Fruit fly (Drosophila melanogaster) whole organism, embryonic: ENCODE measurements around the gene org-1.

Experiments used
- Asciz ChIP-seq: fragments of 200-800 bp; sonication (Bioruptor generic); optimal IDR thresholded peaks from 2 replicates; lab custom pipeline; 2017; ENCODE audit warnings: missing biosample characterization, mild to moderate bottlenecking, missing genetic modification characterization, missing genetic modification reagents
- Bdp1 ChIP-seq: fragments of 200-800 bp; sonication (Bioruptor generic); optimal IDR thresholded peaks from 3 replicates; lab custom pipeline; 2016; ENCODE audit warnings: missing biosample characterization, missing genetic modification characterization
- CG10959 ChIP-seq: fragments of 200-800 bp; sonication (Bioruptor generic); IDR thresholded peaks from 2 replicates; pipeline ENCODE4 v1.3.6; 2022; ENCODE audit warnings: missing biosample characterization, missing genetic modification characterization
- CG13894 ChIP-seq: fragments of 200-800 bp; sonication (Bioruptor generic); optimal IDR thresholded peaks from 3 replicates; lab custom pipeline; 2018; ENCODE audit warnings: missing biosample characterization, mild to moderate bottlenecking, missing genetic modification characterization, moderate library complexity
- CG15696 ChIP-seq: fragments of 200-800 bp; sonication (Bioruptor generic); optimal IDR thresholded peaks from 2 replicates; lab custom pipeline; 2019; ENCODE audit warnings: missing biosample characterization, mild to moderate bottlenecking, missing genetic modification characterization, moderate library complexity
- CG2889 ChIP-seq: fragments of 200-800 bp; sonication (Bioruptor generic); IDR thresholded peaks from 3 replicates; pipeline ENCODE4 v1.3.6; 2022; ENCODE audit warnings: missing biosample characterization, missing genetic modification characterization
- CG30403 ChIP-seq: fragments of 200-800 bp; sonication (Bioruptor generic); optimal IDR thresholded peaks from 3 replicates; lab custom pipeline; 2016; ENCODE audit warnings: missing biosample characterization, missing genetic modification characterization
- CG34224 ChIP-seq: fragments of 200-800 bp; sonication (Bioruptor generic); IDR thresholded peaks from 3 replicates; pipeline ENCODE4 v1.3.6; 2022; ENCODE audit warnings: missing biosample characterization, missing genetic modification characterization; ENCODE audit not compliant: partially characterized antibody
- CG4404 ChIP-seq: fragments of 200-800 bp; sonication (Bioruptor generic); IDR thresholded peaks from 2 replicates; pipeline ENCODE4 v1.3.6; 2022; ENCODE audit warnings: missing biosample characterization, missing genetic modification characterization
- CG4617 ChIP-seq: fragments of 200-800 bp; sonication (Bioruptor generic); optimal IDR thresholded peaks from 3 replicates; lab custom pipeline; 2016; ENCODE audit warnings: missing biosample characterization, missing genetic modification characterization, borderline replicate concordance
- CG6654 ChIP-seq: fragments of 200-800 bp; sonication (Bioruptor generic); optimal IDR thresholded peaks from 2 replicates; lab custom pipeline; 2017; ENCODE audit warnings: missing biosample characterization, mild to moderate bottlenecking, missing genetic modification characterization
- CG6689 ChIP-seq: fragments of 200-800 bp; sonication (Bioruptor generic); IDR thresholded peaks from 2 replicates; pipeline ENCODE4 v1.3.6; 2022; ENCODE audit warnings: missing biosample characterization, missing genetic modification characterization
- CG6813 ChIP-seq: fragments of 200-800 bp; sonication (Bioruptor generic); optimal IDR thresholded peaks from 2 replicates; lab custom pipeline; 2017; ENCODE audit warnings: missing biosample characterization, missing genetic modification characterization, mild to moderate bottlenecking, moderate library complexity, missing genetic modification reagents
- CG8478 ChIP-seq: fragments of >200 bp; optimal IDR thresholded peaks from 2 replicates; lab custom pipeline; 2018
- Dfd ChIP-seq, 2 experiments: fragments of >200 bp; optimal IDR thresholded peaks; 2 replicates each; lab custom pipeline; 2017; ENCODE audit warnings: missing biosample characterization in 2 of 2, missing genetic modification characterization in 2 of 2
- Ets97D ChIP-seq: fragments of 200-800 bp; sonication (Bioruptor generic); optimal IDR thresholded peaks from 3 replicates; lab custom pipeline; 2016; ENCODE audit warnings: missing biosample characterization, missing genetic modification characterization
- Fer1 ChIP-seq: fragments of 200-800 bp; sonication (Bioruptor generic); optimal IDR thresholded peaks from 2 replicates; lab custom pipeline; 2017; ENCODE audit warnings: missing biosample characterization, mild to moderate bottlenecking, missing genetic modification characterization
- Gug ChIP-seq: fragments of 200-800 bp; sonication (Bioruptor generic); IDR thresholded peaks from 4 replicates; pipeline ENCODE4 v1.3.6; 2022; ENCODE audit warnings: missing biosample characterization, missing genetic modification characterization
- HLH4C ChIP-seq: fragments of 200-800 bp; sonication (Bioruptor generic); IDR thresholded peaks from 3 replicates; pipeline ENCODE4 v1.3.6; 2022; ENCODE audit warnings: missing biosample characterization, missing genetic modification characterization; ENCODE audit not compliant: partially characterized antibody
- Nf-YA ChIP-seq: fragments of 200-800 bp; sonication (Bioruptor generic); IDR thresholded peaks from 2 replicates; pipeline ENCODE4 v1.3.6; 2022; ENCODE audit warnings: missing biosample characterization, missing genetic modification characterization
- Opbp ChIP-seq: fragments of 200-800 bp; sonication (Bioruptor generic); IDR thresholded peaks from 3 replicates; pipeline ENCODE4 v1.3.6; 2022; ENCODE audit warnings: missing biosample characterization, missing genetic modification characterization; ENCODE audit not compliant: partially characterized antibody
- Rx ChIP-seq: fragments of 200-800 bp; sonication (Bioruptor generic); IDR thresholded peaks from 2 replicates; pipeline ENCODE4 v1.3.6; 2022; ENCODE audit warnings: missing biosample characterization, missing genetic modification characterization
- Sry-β ChIP-seq: fragments of 200-800 bp; sonication (Bioruptor generic); optimal IDR thresholded peaks from 2 replicates; lab custom pipeline; 2018; ENCODE audit warnings: missing biosample characterization, mild to moderate bottlenecking, missing genetic modification characterization, moderate library complexity
- Sry-δ ChIP-seq: fragments of 200-800 bp; sonication (Bioruptor generic); optimal IDR thresholded peaks from 2 replicates; lab custom pipeline; 2016; ENCODE audit warnings: missing biosample characterization, missing genetic modification characterization
- ash1 ChIP-seq: fragments of 200-800 bp; sonication (Bioruptor generic); optimal IDR thresholded peaks from 2 replicates; lab custom pipeline; 2018; ENCODE audit warnings: missing biosample characterization, mild to moderate bottlenecking, missing genetic modification characterization
- ato ChIP-seq: fragments of 200-800 bp; sonication (Bioruptor generic); IDR thresholded peaks from 2 replicates; pipeline ENCODE4 v1.3.6; 2022; ENCODE audit warnings: missing biosample characterization, missing genetic modification characterization; ENCODE audit not compliant: partially characterized antibody
- cad ChIP-seq: fragments of >200 bp; optimal IDR thresholded peaks from 2 replicates; lab custom pipeline; 2017; ENCODE audit warnings: missing biosample characterization, missing genetic modification characterization
- chinmo ChIP-seq: fragments of 200-800 bp; sonication (Bioruptor generic); IDR thresholded peaks from 4 replicates; pipeline ENCODE4 v1.3.6; 2022; ENCODE audit warnings: missing biosample characterization, missing genetic modification characterization; ENCODE audit not compliant: partially characterized antibody
- eve ChIP-seq, 2 experiments: fragments of >200 bp; optimal IDR thresholded peaks; 2 replicates each; lab custom pipeline; 2017; ENCODE audit warnings: missing biosample characterization in 2 of 2, missing genetic modification characterization in 2 of 2
- fd64A ChIP-seq: fragments of 200-800 bp; sonication (Bioruptor generic); optimal IDR thresholded peaks from 3 replicates; lab custom pipeline; 2018; ENCODE audit warnings: missing biosample characterization, mild to moderate bottlenecking, missing genetic modification characterization
- ham ChIP-seq: fragments of 200-800 bp; sonication (Bioruptor generic); IDR thresholded peaks from 2 replicates; pipeline ENCODE4 v1.3.6; 2022; ENCODE audit warnings: missing biosample characterization, missing genetic modification characterization
- hbn ChIP-seq: fragments of 200-800 bp; sonication (Bioruptor generic); IDR thresholded peaks from 2 replicates; pipeline ENCODE4 v1.3.6; 2022; ENCODE audit warnings: missing biosample characterization, missing genetic modification characterization; ENCODE audit not compliant: partially characterized antibody
- lab ChIP-seq: fragments of 200-800 bp; sonication (Bioruptor generic); optimal IDR thresholded peaks from 3 replicates; lab custom pipeline; 2017; ENCODE audit warnings: missing biosample characterization, missing genetic modification characterization, mild to moderate bottlenecking, moderate library complexity, missing genetic modification reagents
- lbe ChIP-seq: fragments of 200-800 bp; sonication (Bioruptor generic); optimal IDR thresholded peaks from 2 replicates; lab custom pipeline; 2016; ENCODE audit warnings: missing biosample characterization, mild to moderate bottlenecking, missing genetic modification characterization
- mirr ChIP-seq: fragments of 200-800 bp; sonication (Bioruptor generic); optimal IDR thresholded peaks from 3 replicates; lab custom pipeline; 2018; ENCODE audit warnings: missing biosample characterization, mild to moderate bottlenecking, missing genetic modification characterization
- otp ChIP-seq: fragments of 200-800 bp; sonication (Bioruptor generic); IDR thresholded peaks from 3 replicates; pipeline ENCODE4, ENCODE4 v1.3.6; 2022; ENCODE audit warnings: missing biosample characterization, missing genetic modification characterization
- p53 ChIP-seq: fragments of 200-800 bp; sonication (Bioruptor generic); optimal IDR thresholded peaks from 2 replicates; lab custom pipeline; 2016; ENCODE audit warnings: missing biosample characterization, missing genetic modification characterization
- sens ChIP-seq: fragments of 200-800 bp; sonication (Bioruptor generic); peaks from one replicate; lab custom pipeline; 2016; ENCODE audit warnings: missing biosample characterization, missing genetic modification characterization
- sim ChIP-seq: fragments of 200-800 bp; sonication (Bioruptor generic); IDR thresholded peaks from 2 replicates; pipeline ENCODE4 v1.3.6; 2022; ENCODE audit warnings: missing biosample characterization, missing genetic modification characterization
- zen2 ChIP-seq: fragments of 200-800 bp; sonication (Bioruptor generic); IDR thresholded peaks from 3 replicates; pipeline ENCODE4 v1.3.6; 2022; ENCODE audit warnings: missing biosample characterization, missing genetic modification characterization; ENCODE audit not compliant: partially characterized antibody

org-1 gene

dm6 chrX:8452163-8452562, 2.7 kb downstream of the org-1 start (continued):
- TF ChIP-seq chinmo (GFP tag; lab: Robert Waterston, UW) (peak; percentile 100), CG4404 (GFP tag; lab: Robert Waterston, UW) (no peak), Rx (GFP tag; lab: Robert Waterston, UW) (no peak), hbn (GFP tag; lab: Robert Waterston, UW) (peak; percentile 92), CG10959 (no peak), eve (GFP tag; optimal IDR thresholded peaks at IDR 0.05; lab: Kevin White, UChicago) (no peak), sim (GFP tag; lab: Robert Waterston, UW) (no peak), ash1 (GFP tag; lab: Kevin White, UChicago) (no peak), Opbp (GFP tag; lab: Robert Waterston, UW) (peak; percentile 99; the same call in 2 of the 3 replicates), ham (GFP tag; lab: Robert Waterston, UW) (no peak), CG6813 (GFP tag; lab: Kevin White, UChicago) (no peak), otp (GFP tag; lab: Robert Waterston, UW) (no peak), Gug (GFP tag; lab: Robert Waterston, UW) (no peak), zen2 (peak; percentile 100), CG30403 (GFP tag; lab: Kevin White, UChicago) (no peak), Dfd (GFP tag; optimal IDR thresholded peaks at IDR 0.05; lab: Kevin White, UChicago) (no peak), CG4617 (no peak), CG6689 (no peak), cad (GFP tag; lab: Kevin White, UChicago) (no peak), Sry-β (GFP tag; lab: Kevin White, UChicago) (no peak), fd64A (GFP tag; lab: Kevin White, UChicago) (no peak), lbe (GFP tag; lab: Kevin White, UChicago) (no peak), Fer1 (GFP tag; lab: Kevin White, UChicago) (no peak), lab (GFP tag; lab: Kevin White, UChicago) (no peak), Asciz (GFP tag; lab: Kevin White, UChicago) (no peak), Ets97D (GFP tag; lab: Kevin White, UChicago) (no peak), mirr (GFP tag; lab: Kevin White, UChicago) (no peak), Bdp1 (no peak), Sry-δ (GFP tag; lab: Kevin White, UChicago) (no peak), p53 (GFP tag; lab: Kevin White, UChicago) (no peak), Nf-YA (GFP tag; lab: Robert Waterston, UW) (no peak), CG13894 (tag; lab: Kevin White, UChicago) (no peak), CG2889 (GFP tag; lab: Robert Waterston, UW) (no peak), CG8478 (lab: Kevin White, UChicago) (no peak), CG6654 (GFP tag; lab: Kevin White, UChicago) (no peak), HLH4C (GFP tag; lab: Robert Waterston, UW) (peak; percentile 100), CG34224 (GFP tag; lab: Robert Waterston, UW) (peak; percentile 100), ato (GFP tag; lab: Robert Waterston, UW) (peak; percentile 100), CG15696 (tag; lab: Kevin White, UChicago) (no peak), sens (no peak)
